Worm (Caenorhabditis elegans) whole organism, young adult: ENCODE data around the gene rpl-36.A.

ENCODE experiments used
- B0019.2 ChIP-seq: fragments of 200-800 bp; sonication (Bioruptor generic); conservative IDR thresholded peaks from 2 replicates; pipeline ENCODE4 v1.3.6; 2022; ENCODE audit warnings: missing genetic modification reagents, missing genetic modification characterization, missing compliant biosample characterization
- C17E4.6 ChIP-seq: fragments of 200-800 bp; sonication (Bioruptor generic); IDR thresholded peaks from 2 replicates; pipeline ENCODE4 v1.3.6; 2022; ENCODE audit warnings: missing genetic modification reagents, missing genetic modification characterization, missing compliant biosample characterization
- F33H1.4 ChIP-seq: fragments of 200-800 bp; sonication (Bioruptor generic); IDR thresholded peaks from 2 replicates; pipeline ENCODE4 v1.3.6; 2022; ENCODE audit warnings: missing genetic modification reagents, missing genetic modification characterization, missing compliant biosample characterization
- F49E8.2 ChIP-seq: sonication (generic microtip); optimal IDR thresholded peaks from 3 replicates; lab custom pipeline; 2017; ENCODE audit warnings: missing genetic modification characterization, mild to moderate bottlenecking, missing compliant biosample characterization, antibody characterized with exemption, moderate library complexity; ENCODE audit not compliant: insufficient read depth
- K11D2.4 ChIP-seq: fragments of 200-800 bp; sonication (Bioruptor generic); IDR thresholded peaks from 2 replicates; pipeline ENCODE4 v1.3.6; 2022; ENCODE audit warnings: missing genetic modification reagents, missing genetic modification characterization, missing compliant biosample characterization
- K12H6.12 ChIP-seq: fragments of 200-800 bp; sonication (Bioruptor generic); optimal IDR thresholded peaks from 2 replicates; lab custom pipeline; 2018; ENCODE audit warnings: mild to moderate bottlenecking, missing genetic modification characterization, missing compliant biosample characterization
- Y53G8AR.9 ChIP-seq: fragments of 200-800 bp; sonication (Bioruptor generic); conservative IDR thresholded peaks from 2 replicates; pipeline ENCODE4 v1.3.6; 2022; ENCODE audit warnings: missing genetic modification reagents, missing genetic modification characterization, missing compliant biosample characterization
- ZK185.1 ChIP-seq: sonication (generic microtip); optimal IDR thresholded peaks from 2 replicates; lab custom pipeline; 2016; ENCODE audit warnings: mild to moderate bottlenecking, missing genetic modification characterization, missing compliant biosample characterization; ENCODE audit not compliant: poor library complexity, severe bottlenecking
- athp-1 ChIP-seq: sonication (generic microtip); optimal IDR thresholded peaks from 2 replicates; lab custom pipeline; 2017; ENCODE audit warnings: mild to moderate bottlenecking, missing genetic modification characterization, missing compliant biosample characterization
- attf-3 ChIP-seq: fragments of 200-800 bp; sonication (Bioruptor generic); conservative IDR thresholded peaks from 2 replicates; pipeline ENCODE4 v1.3.6; 2022; ENCODE audit warnings: missing genetic modification reagents, missing genetic modification characterization, missing compliant biosample characterization
- attf-5 ChIP-seq: fragments of 200-800 bp; sonication (Bioruptor generic); optimal IDR thresholded peaks from 2 replicates; lab custom pipeline; 2018; ENCODE audit warnings: mild to moderate bottlenecking, missing genetic modification characterization, missing compliant biosample characterization
- cebp-1 ChIP-seq, 2 experiments: fragments of 200-800 bp in 1 of 2; sonication (Bioruptor generic) in 1 of 2; sonication (generic microtip) in 1 of 2; IDR thresholded peaks in 1 of 2; optimal IDR thresholded peaks in 1 of 2; 2 replicates each; pipeline versions ENCODE4 v1.3.6 to Lab custom; 2017 to 2022; ENCODE audit warnings: missing compliant biosample characterization in 2 of 2, missing genetic modification characterization in 2 of 2, mild to moderate bottlenecking in 1 of 2, missing genetic modification reagents in 1 of 2, moderate library complexity in 1 of 2
- ceh-91 ChIP-seq: fragments of 200-800 bp; sonication (Bioruptor generic); IDR thresholded peaks from 2 replicates; pipeline ENCODE4 v1.3.6; 2022; ENCODE audit warnings: missing genetic modification reagents, missing genetic modification characterization, missing compliant biosample characterization
- die-1 ChIP-seq: sonication (generic microtip); optimal IDR thresholded peaks from 2 replicates; lab custom pipeline; 2016; ENCODE audit warnings: missing genotype, mild to moderate bottlenecking, missing genetic modification characterization, missing compliant biosample characterization
- dox-1 ChIP-seq: fragments of 200-800 bp; sonication (Bioruptor generic); IDR thresholded peaks from 2 replicates; pipeline ENCODE4 v1.3.6; 2022; ENCODE audit warnings: missing genetic modification reagents, missing genetic modification characterization, missing compliant biosample characterization
- dpl-1 ChIP-seq: fragments of 150-350 bp; optimal IDR thresholded peaks from 2 replicates; lab custom pipeline; 2014; ENCODE audit warnings: missing biosample characterization, missing genetic modification reagents, missing genetic modification characterization
- efl-1 ChIP-seq: fragments of 150-350 bp; optimal IDR thresholded peaks from 2 replicates; lab custom pipeline; 2014; ENCODE audit warnings: missing biosample characterization, missing genetic modification reagents, missing genetic modification characterization
- him-1 ChIP-seq: sonication (generic microtip); optimal IDR thresholded peaks from 2 replicates; lab custom pipeline; 2016; ENCODE audit warnings: missing genotype, missing genetic modification reagents, missing genetic modification characterization, missing compliant biosample characterization
- hlh-26 ChIP-seq: fragments of 200-800 bp; sonication (Bioruptor generic); conservative IDR thresholded peaks from 2 replicates; pipeline ENCODE4 v1.3.6; 2022; ENCODE audit warnings: missing genetic modification reagents, missing genetic modification characterization, missing compliant biosample characterization
- hmg-1.2 ChIP-seq: fragments of 200-800 bp; sonication (Bioruptor generic); IDR thresholded peaks from 2 replicates; pipeline ENCODE4 v1.3.6; 2022; ENCODE audit warnings: missing genetic modification reagents, missing genetic modification characterization, missing compliant biosample characterization
- hmg-20 ChIP-seq: fragments of 200-800 bp; sonication (Bioruptor generic); IDR thresholded peaks from 2 replicates; pipeline ENCODE4 v1.3.6; 2022; ENCODE audit warnings: missing genetic modification reagents, missing genetic modification characterization, missing compliant biosample characterization
- lin-40 ChIP-seq: sonication (generic microtip); optimal IDR thresholded peaks from 2 replicates; lab custom pipeline; 2016; ENCODE audit warnings: missing genetic modification characterization, mild to moderate bottlenecking, missing compliant biosample characterization, missing genotype, missing genetic modification reagents
- lsl-1 ChIP-seq: fragments of 200-800 bp; sonication (Bioruptor generic); optimal IDR thresholded peaks from 2 replicates; lab custom pipeline; 2018; ENCODE audit warnings: mild to moderate bottlenecking, missing genetic modification characterization, moderate library complexity, missing compliant biosample characterization
- madf-3 ChIP-seq: fragments of 200-800 bp; sonication (Bioruptor generic); IDR thresholded peaks from 2 replicates; pipeline ENCODE4 v1.3.6; 2022; ENCODE audit warnings: missing genetic modification reagents, missing genetic modification characterization, missing compliant biosample characterization
- madf-6 ChIP-seq: fragments of 200-800 bp; sonication (Bioruptor generic); IDR thresholded peaks from 2 replicates; pipeline ENCODE4 v1.3.6; 2022; ENCODE audit warnings: missing genetic modification reagents, missing genetic modification characterization, missing compliant biosample characterization
- madf-8 ChIP-seq: fragments of 200-800 bp; sonication (Bioruptor generic); conservative IDR thresholded peaks from 2 replicates; pipeline ENCODE4 v1.3.6; 2022; ENCODE audit warnings: missing genetic modification reagents, missing genetic modification characterization, missing compliant biosample characterization
- mcd-1 ChIP-seq: fragments of 200-800 bp; sonication (Bioruptor generic); IDR thresholded peaks from 2 replicates; pipeline ENCODE4 v1.3.6; 2022; ENCODE audit warnings: missing genetic modification reagents, missing genetic modification characterization, missing compliant biosample characterization
- mel-28 ChIP-seq: sonication (generic microtip); optimal IDR thresholded peaks from 2 replicates; lab custom pipeline; 2016; ENCODE audit warnings: borderline replicate concordance, mild to moderate bottlenecking, missing genetic modification characterization, missing compliant biosample characterization
- nfyb-1 ChIP-seq: fragments of 200-800 bp; sonication (Bioruptor generic); IDR thresholded peaks from 2 replicates; pipeline ENCODE4 v1.3.6; 2022; ENCODE audit warnings: missing genetic modification reagents, missing genetic modification characterization, missing compliant biosample characterization
- nhr-27 ChIP-seq: fragments of 200-800 bp; sonication (Bioruptor generic); optimal IDR thresholded peaks from 2 replicates; lab custom pipeline; 2018; ENCODE audit warnings: mild to moderate bottlenecking, missing genetic modification characterization, moderate library complexity, missing compliant biosample characterization
- nhr-80 ChIP-seq: sonication (generic microtip); optimal IDR thresholded peaks from 2 replicates; lab custom pipeline; 2016; ENCODE audit warnings: missing genetic modification characterization, missing compliant biosample characterization
- nhr-90 ChIP-seq: sonication (generic microtip); optimal IDR thresholded peaks from 2 replicates; lab custom pipeline; 2016; ENCODE audit warnings: missing genotype, mild to moderate bottlenecking, missing genetic modification characterization, missing compliant biosample characterization
- rcor-1 ChIP-seq: fragments of 200-800 bp; sonication (Bioruptor generic); IDR thresholded peaks from 2 replicates; pipeline ENCODE4 v1.3.6; 2022; ENCODE audit warnings: missing genetic modification reagents, missing genetic modification characterization, missing compliant biosample characterization
- repo-1 ChIP-seq: sonication (generic microtip); optimal IDR thresholded peaks from 2 replicates; lab custom pipeline; 2017; ENCODE audit warnings: mild to moderate bottlenecking, missing genetic modification characterization, missing compliant biosample characterization
- snpc-1.1 ChIP-seq: sonication (generic microtip); optimal IDR thresholded peaks from 2 replicates; lab custom pipeline; 2017; ENCODE audit warnings: missing genetic modification characterization, mild to moderate bottlenecking, missing compliant biosample characterization, antibody characterized with exemption, moderate library complexity, missing genotype, missing genetic modification reagents; ENCODE audit not compliant: insufficient read depth
- snpc-1.3 ChIP-seq: sonication (generic microtip); optimal IDR thresholded peaks from 2 replicates; lab custom pipeline; 2017; ENCODE audit warnings: missing genetic modification characterization, mild to moderate bottlenecking, missing compliant biosample characterization, antibody characterized with exemption, moderate library complexity, missing genotype, missing genetic modification reagents; ENCODE audit not compliant: insufficient read depth
- snpc-4 ChIP-seq, 5 experiments: fragments of 150-350 bp in 1 of 5; sonication (generic microtip) in 4 of 5; optimal IDR thresholded peaks; 2 replicates each; lab custom pipeline; 2014 to 2018; ENCODE audit warnings: missing genetic modification characterization in 5 of 5, missing biosample characterization in 3 of 5, antibody characterized with exemption in 2 of 5, mild to moderate bottlenecking in 2 of 5, missing compliant biosample characterization in 2 of 5, missing genotype in 2 of 5, moderate library complexity in 2 of 5, missing genetic modification reagents in 1 of 5
- somi-1 ChIP-seq: fragments of 200-800 bp; sonication (Bioruptor generic); optimal IDR thresholded peaks from 2 replicates; lab custom pipeline; 2018; ENCODE audit warnings: mild to moderate bottlenecking, missing genetic modification characterization, missing compliant biosample characterization
- sptf-2 ChIP-seq: fragments of 200-800 bp; sonication (Bioruptor generic); optimal IDR thresholded peaks from 2 replicates; lab custom pipeline; 2018; ENCODE audit warnings: mild to moderate bottlenecking, missing genetic modification characterization, missing compliant biosample characterization
- tbp1 ChIP-seq: fragments of 200-800 bp; sonication (Bioruptor generic); optimal IDR thresholded peaks from 2 replicates; lab custom pipeline; 2018; ENCODE audit warnings: mild to moderate bottlenecking, missing genetic modification characterization, missing compliant biosample characterization
- unc-62 ChIP-seq: fragments of 150-350 bp; optimal IDR thresholded peaks from 2 replicates; lab custom pipeline; 2014; ENCODE audit warnings: missing biosample characterization, missing genetic modification reagents, missing genetic modification characterization
- ztf-18 ChIP-seq: sonication (generic microtip); optimal IDR thresholded peaks from 2 replicates; lab custom pipeline; 2016; ENCODE audit warnings: missing genotype, mild to moderate bottlenecking, missing genetic modification characterization, missing compliant biosample characterization
- ztf-25 ChIP-seq: fragments of 200-800 bp; sonication (Bioruptor generic); IDR thresholded peaks from 2 replicates; pipeline ENCODE4 v1.3.6; 2022; ENCODE audit warnings: missing genetic modification reagents, missing genetic modification characterization, missing compliant biosample characterization
- ztf-6 ChIP-seq: fragments of 200-800 bp; sonication (Bioruptor generic); IDR thresholded peaks from 2 replicates; pipeline ENCODE4 v1.3.6; 2022; ENCODE audit warnings: missing genetic modification reagents, missing genetic modification characterization, missing compliant biosample characterization

The rpl-36.A gene

DNA sequence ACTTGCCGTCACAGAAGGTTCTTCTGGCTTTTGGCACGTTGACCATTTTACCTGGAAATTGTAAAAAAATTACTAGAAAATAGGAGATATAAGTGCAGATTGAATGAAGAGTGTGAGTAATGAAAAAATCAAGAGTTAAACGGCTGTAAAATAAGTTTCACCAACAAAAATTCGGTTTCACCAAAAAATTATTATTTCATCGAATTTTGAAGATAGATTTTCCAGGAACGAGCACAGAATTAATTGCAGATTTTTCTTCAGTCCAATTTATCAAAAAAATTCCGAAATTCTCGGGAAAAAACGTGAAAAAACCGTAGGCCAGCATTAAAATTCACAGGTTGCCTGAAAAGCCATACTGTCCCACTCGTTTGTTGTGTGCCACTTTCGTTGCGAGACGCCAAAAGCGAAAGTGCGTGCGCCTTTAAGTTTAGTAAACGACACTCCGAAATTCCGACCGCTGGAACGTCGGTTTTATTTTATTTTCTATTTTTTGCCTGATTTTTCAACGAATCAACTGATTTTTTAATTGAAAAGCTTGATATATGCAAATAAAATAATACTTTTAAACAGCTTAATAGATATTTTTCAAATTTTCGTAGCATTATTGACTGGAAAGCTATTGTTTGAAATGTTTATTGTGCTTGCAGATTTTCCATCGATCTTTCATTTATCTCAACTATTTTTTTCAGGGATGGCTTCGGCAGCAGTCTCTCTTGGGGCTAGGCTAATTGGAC lies at the start of gene rpl-36.A, which contains the start of gene nuo-1:
Gene rpl-36.A, minus strand, starts transcription at position 51 of the 734 bp plus-strand sequence.
Gene nuo-1, plus strand, starts transcription at position 684 of the 734 bp plus-strand sequence.
- TF ChIP-seq madf-3 (GFP tag; lab: Robert Waterston, UW) (no peak), him-1 (peak; percentile 30), athp-1 (tag; lab: Kevin White, UChicago) (no peak), repo-1 (tag; lab: Kevin White, UChicago) (no peak), mcd-1 (peak; percentile 70), dpl-1 (GFP tag; lab: Kevin White, UChicago) (peak; percentile 22), ztf-25 (GFP tag; lab: Robert Waterston, UW) (no peak), lin-40 (tag; lab: Kevin White, UChicago) (peak; percentile 27), hlh-26 (GFP tag; lab: Robert Waterston, UW) (no peak), nhr-90 (tag; lab: Kevin White, UChicago) (no peak), B0019.2 (GFP tag; lab: Robert Waterston, UW) (peak; percentile 57), snpc-4 (GFP tag; optimal IDR thresholded peaks at IDR 0.05; lab: Kevin White, UChicago) (no peak), snpc-4 (tag; optimal IDR thresholded peaks at IDR 0.05; lab: Kevin White, UChicago) (peak in 3 of 4 experiments; percentile 17 to 70 (median 49)), ztf-18 (peak; percentile 32), somi-1 (no peak), cebp-1 (GFP tag; IDR thresholded peaks at IDR 0.05; lab: Robert Waterston, UW) (no peak), cebp-1 (tag; optimal IDR thresholded peaks at IDR 0.05; lab: Kevin White, UChicago) (peak; percentile 49), sptf-2 (GFP tag; lab: Kevin White, UChicago) (no peak), F49E8.2 (tag; lab: Kevin White, UChicago) (peak; percentile 47), madf-6 (GFP tag; lab: Robert Waterston, UW) (peak; percentile 70), madf-8 (GFP tag; lab: Robert Waterston, UW) (peak; percentile 55), efl-1 (GFP tag; lab: Kevin White, UChicago) (peak; percentile 13), Y53G8AR.9 (no peak), C17E4.6 (GFP tag; lab: Robert Waterston, UW) (no peak), tbp1 (GFP tag; lab: Kevin White, UChicago) (peak; percentile 47), ceh-91 (peak; percentile 65), K11D2.4 (GFP tag; lab: Robert Waterston, UW) (0 out of 2 replicates have a peak, but pooled peaks have one; percentile 9), ztf-6 (GFP tag; lab: Robert Waterston, UW) (no peak), hmg-1.2 (peak; percentile 42; the same call in 1 of the 2 replicates), unc-62 (GFP tag; lab: Kevin White, UChicago) (peak; percentile 9), snpc-1.3 (tag; lab: Kevin White, UChicago) (peak; percentile 37), F33H1.4 (GFP tag; lab: Robert Waterston, UW) (peak; percentile 95), nhr-80 (tag; lab: Kevin White, UChicago) (peak; percentile 32), attf-5 (GFP tag; lab: Kevin White, UChicago) (peak; percentile 89), ZK185.1 (tag; lab: Kevin White, UChicago) (peak; percentile 50), nfyb-1 (GFP tag; lab: Robert Waterston, UW) (0 out of 2 replicates have a peak, but pooled peaks have one; percentile 10), lsl-1 (peak; percentile 89), snpc-1.1 (tag; lab: Kevin White, UChicago) (peak; percentile 16), die-1 (tag; lab: Kevin White, UChicago) (no peak), mel-28 (tag; lab: Kevin White, UChicago) (no peak), K12H6.12 (tag; lab: Kevin White, UChicago) (peak; percentile 46), rcor-1 (GFP tag; lab: Robert Waterston, UW) (0 out of 2 replicates have a peak, but pooled peaks have one; percentile 19), nhr-27 (no peak), dox-1 (GFP tag; lab: Robert Waterston, UW) (peak; percentile 38; the same call in 1 of the 2 replicates), attf-3 (GFP tag; lab: Robert Waterston, UW) (peak; percentile 92), hmg-20 (no peak)
